Worm (Caenorhabditis elegans): ENCODE data around the gene gpa-12.
A peak's percentile ranks its signal among the peaks of the same experiment; 100 is the strongest.

gpa-12 gene

DNA sequence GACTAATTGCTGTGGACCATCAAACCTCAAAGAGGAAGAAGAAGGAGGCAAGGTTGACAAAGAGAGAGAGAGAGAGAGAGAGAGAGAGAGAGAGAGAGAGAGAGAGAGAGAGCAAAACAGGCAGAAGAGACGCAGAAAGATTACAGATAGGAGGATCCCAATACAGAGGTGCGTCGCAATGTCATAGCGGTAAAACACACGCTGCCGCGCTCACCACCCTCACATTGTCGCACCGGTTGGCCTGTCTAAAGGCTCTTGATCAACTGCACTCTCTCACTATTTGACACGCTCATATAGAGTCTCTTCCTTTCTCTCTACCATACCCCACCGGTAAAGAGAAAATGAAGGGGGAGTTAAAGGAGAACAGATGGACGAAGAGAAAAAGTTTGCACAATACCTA, 18.1 kb upstream of the gpa-12 start (continued):
- TF ChIP-seq F49E8.2 (tag; optimal IDR thresholded peaks at IDR 0.05; ENCODE audit: insufficient read depth), result no peak
- no peak for TF ChIP-seq B0035.1 (tag; optimal IDR thresholded peaks at IDR 0.05)
- peak; percentile 38; the same call in 1 of the 2 replicates for TF ChIP-seq pbrm-1 (GFP tag; IDR thresholded peaks at IDR 0.05)
- TF ChIP-seq gei-17 (GFP tag; optimal IDR thresholded peaks at IDR 0.05), result no peak
- no peak for TF ChIP-seq B0019.2 (GFP tag; conservative IDR thresholded peaks at IDR 0.05)
- TF ChIP-seq zim-3 (tag; optimal IDR thresholded peaks at IDR 0.05), result no peak
- TF ChIP-seq snpc-4 (GFP tag; optimal IDR thresholded peaks at IDR 0.05), result no peak
- TF ChIP-seq snpc-4 (tag; optimal IDR thresholded peaks at IDR 0.05), result no peak

DNA sequence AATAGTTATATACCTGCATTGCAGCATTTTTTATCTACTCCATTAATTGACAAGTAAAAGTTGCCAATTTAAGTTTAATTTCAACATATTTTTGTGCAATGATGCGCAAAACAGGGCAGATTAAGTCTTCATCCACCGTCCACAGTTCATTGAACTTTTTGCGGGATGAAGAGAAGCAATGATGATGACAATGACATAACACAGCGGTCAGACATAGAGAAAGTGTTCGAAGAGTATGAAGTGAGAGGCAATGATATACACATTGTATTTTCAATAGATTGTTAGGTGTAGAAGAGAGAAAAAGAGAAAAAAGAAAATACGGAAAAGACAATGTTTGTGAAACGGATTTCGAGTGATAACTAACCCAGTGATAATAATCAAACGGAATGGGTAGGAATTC, 16.5 kb upstream of the gpa-12 start:
- no peak for TF ChIP-seq bed-1 (GFP tag; IDR thresholded peaks at IDR 0.05)
- TF ChIP-seq lin-40 (tag; optimal IDR thresholded peaks at IDR 0.05), result no peak
- no peak for TF ChIP-seq madf-10 (tag; optimal IDR thresholded peaks at IDR 0.05)
- no peak for TF ChIP-seq mes-4 (tag; optimal IDR thresholded peaks at IDR 0.05)
- no peak for TF ChIP-seq zfh-2 (GFP tag; conservative IDR thresholded peaks at IDR 0.05)
- no peak for TF ChIP-seq die-1 (tag; optimal IDR thresholded peaks at IDR 0.05)

DNA sequence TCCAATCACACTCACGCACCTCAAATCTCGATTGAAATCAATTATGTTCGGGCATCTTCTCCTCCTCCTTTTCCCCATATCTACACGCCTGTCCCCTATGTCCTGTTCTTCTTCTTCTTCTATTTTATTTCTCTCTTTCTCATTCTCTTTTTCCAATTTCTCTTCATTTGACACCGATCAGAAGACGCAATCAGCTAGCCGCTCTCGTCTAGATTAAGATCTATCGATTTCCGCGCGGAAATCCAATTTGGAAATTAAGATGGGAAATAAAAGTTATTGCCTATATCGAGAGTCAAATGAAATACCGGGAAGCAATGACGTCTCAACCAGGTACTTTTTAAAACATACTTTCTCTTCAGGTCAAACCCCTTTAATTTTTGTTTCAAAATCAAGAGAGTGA, 14.9 kb upstream of the gpa-12 start:
- TF ChIP-seq ama-1 (optimal IDR thresholded peaks at IDR 0.05) (no peak), ama-1 (GFP tag; optimal IDR thresholded peaks at IDR 0.05) (no peak), ceh-58 (GFP tag; IDR thresholded peaks at IDR 0.05) (no peak), nfya-1 (tag; optimal IDR thresholded peaks at IDR 0.05; ENCODE audit: borderline replicate concordance, insufficient read depth) (no peak), efl-1 (GFP tag; optimal IDR thresholded peaks at IDR 0.05) (no peak), zfh-2 (GFP tag; conservative IDR thresholded peaks at IDR 0.05) (no peak), ekl-4 (GFP tag; IDR thresholded peaks at IDR 0.05) (no peak)

DNA sequence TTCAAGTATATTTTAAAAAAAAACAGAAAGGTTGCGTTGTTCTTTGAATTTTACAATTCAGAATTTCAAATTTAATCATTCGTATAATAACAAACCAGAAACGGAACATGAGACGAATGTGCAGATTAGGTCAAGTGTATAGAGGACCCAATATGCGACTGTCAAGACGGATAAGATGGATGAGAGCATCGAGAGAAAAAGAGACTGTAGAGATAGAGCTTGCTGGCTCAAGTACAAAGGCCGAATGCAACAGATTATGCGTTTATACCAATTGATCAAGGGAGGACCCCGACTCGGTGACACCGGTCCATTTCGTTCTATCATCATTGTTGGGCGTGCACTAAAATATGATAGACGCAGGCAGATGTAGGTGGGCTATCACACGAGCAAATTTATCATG, 13.0 kb upstream of the gpa-12 start:
- TF ChIP-seq hlh-12 (tag; optimal IDR thresholded peaks at IDR 0.05), result no peak
- TF ChIP-seq nhr-179 (tag; optimal IDR thresholded peaks at IDR 0.05), result no peak
- no peak for TF ChIP-seq F39B2.1 (GFP tag; IDR thresholded peaks at IDR 0.05)

DNA sequence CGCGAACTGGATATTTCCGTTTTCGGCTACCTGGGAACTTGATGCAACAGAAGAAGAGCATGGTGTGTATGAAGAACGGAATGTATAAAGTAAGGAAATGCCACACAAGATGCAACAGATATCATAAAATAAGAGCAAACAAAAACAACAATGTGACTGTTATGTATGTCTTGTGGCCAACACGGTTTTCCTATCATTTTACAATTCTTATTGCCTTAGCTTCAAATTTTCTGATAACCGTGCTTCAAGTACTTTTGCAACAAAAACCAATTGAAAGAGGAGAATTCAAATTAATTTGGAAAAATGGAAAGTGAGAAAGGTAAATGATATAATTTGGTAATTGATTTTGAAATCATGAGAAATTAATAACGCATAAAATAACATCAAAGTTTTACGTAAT, 11.8 kb upstream of the gpa-12 start:
- TF ChIP-seq nhr-80 (tag; optimal IDR thresholded peaks at IDR 0.05) (peak; percentile 33), Y56A3A.18 (GFP tag; IDR thresholded peaks at IDR 0.05) (no peak)

DNA sequence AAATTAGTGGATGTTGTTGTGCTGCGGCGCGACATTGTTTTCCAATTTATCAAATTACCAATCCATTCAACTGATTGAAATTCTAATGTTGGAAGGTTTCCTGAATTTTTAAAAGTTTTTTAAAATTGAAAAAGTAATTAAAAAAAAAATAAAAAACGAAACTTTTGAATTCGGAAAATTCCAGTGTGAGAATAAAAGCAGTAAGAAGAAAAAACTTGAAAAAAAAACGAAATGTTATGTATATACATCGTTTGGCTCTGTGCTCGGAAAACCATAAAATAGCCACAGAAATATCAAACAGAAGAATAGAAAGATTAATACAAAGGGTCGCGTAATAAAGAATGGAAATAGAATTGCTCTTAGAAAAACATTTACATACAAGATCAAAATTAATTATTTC, 11.3 kb upstream of the gpa-12 start, which contains the start of gene vav-1:
TSS of gene vav-1 (minus strand) at position 101 of the 400 bp plus-strand sequence.
- TF ChIP-seq hlh-26 (GFP tag; conservative IDR thresholded peaks at IDR 0.05), result no peak
- TF ChIP-seq snpc-1.3 (tag; optimal IDR thresholded peaks at IDR 0.05; ENCODE audit: insufficient read depth), result no peak
- no peak for TF ChIP-seq mes-4 (tag; optimal IDR thresholded peaks at IDR 0.05)
- TF ChIP-seq madf-10 (tag; optimal IDR thresholded peaks at IDR 0.05), result no peak
- no peak for TF ChIP-seq akir-1 (GFP tag; optimal IDR thresholded peaks at IDR 0.05)
- TF ChIP-seq egl-44 (GFP tag; IDR thresholded peaks at IDR 0.05), result no peak
- TF ChIP-seq unc-62 (GFP tag; optimal IDR thresholded peaks at IDR 0.05), result no peak
- no peak for TF ChIP-seq unc-130 (GFP tag; optimal IDR thresholded peaks at IDR 0.05)
- no peak for TF ChIP-seq B0019.2 (GFP tag; conservative IDR thresholded peaks at IDR 0.05)
- no peak for TF ChIP-seq ceh-100 (GFP tag; IDR thresholded peaks at IDR 0.05)
- TF ChIP-seq ets-4 (GFP tag; optimal IDR thresholded peaks at IDR 0.05), result no peak
- no peak for TF ChIP-seq T07F8.4 (tag; optimal IDR thresholded peaks at IDR 0.05)
- TF ChIP-seq lin-26 (GFP tag; IDR thresholded peaks at IDR 0.05), result no peak
- TF ChIP-seq attf-6 (GFP tag; IDR thresholded peaks at IDR 0.05), result no peak
- no peak for TF ChIP-seq him-1 (tag; optimal IDR thresholded peaks at IDR 0.05)
- no peak for TF ChIP-seq athp-1 (tag; optimal IDR thresholded peaks at IDR 0.05)
- TF ChIP-seq C17E4.6 (GFP tag; IDR thresholded peaks at IDR 0.05), result no peak
- TF ChIP-seq nhr-27 (tag; optimal IDR thresholded peaks at IDR 0.05), result no peak
- no peak for TF ChIP-seq nhr-120 (GFP tag; IDR thresholded peaks at IDR 0.05)
- TF ChIP-seq ztf-26 (tag; optimal IDR thresholded peaks at IDR 0.05), result no peak

Measured in whole organism, young adult.